Fruit fly (Drosophila melanogaster) whole organism, prepupa: ENCODE data around the gene Mur2B.
A peak's percentile ranks its signal among the peaks of the same experiment; 100 is the strongest.

ENCODE experiments used
- Blimp-1 ChIP-seq: fragments of 200-800 bp; sonication (Bioruptor generic); optimal IDR thresholded peaks from 3 replicates; lab custom pipeline; 2017; ENCODE audit warnings: missing biosample characterization, missing genetic modification characterization, mild to moderate bottlenecking, moderate library complexity, missing genetic modification reagents
- CG10631 ChIP-seq: fragments of 200-800 bp; sonication (Bioruptor generic); optimal IDR thresholded peaks from 2 replicates; lab custom pipeline; 2016; ENCODE audit warnings: missing biosample characterization, missing genetic modification characterization
- CG10669 ChIP-seq: fragments of 200-800 bp; sonication (Bioruptor generic); optimal IDR thresholded peaks from 3 replicates; lab custom pipeline; 2018; ENCODE audit warnings: missing biosample characterization, mild to moderate bottlenecking, missing genetic modification characterization, moderate library complexity
- CG11294 ChIP-seq: fragments of 200-800 bp; sonication (Bioruptor generic); IDR thresholded peaks from 2 replicates; pipeline ENCODE4 v1.3.6; 2022; ENCODE audit warnings: missing biosample characterization, missing genetic modification characterization
- CG11762 ChIP-seq: fragments of 200-800 bp; sonication (Bioruptor generic); optimal IDR thresholded peaks from 3 replicates; lab custom pipeline; 2016; ENCODE audit warnings: missing biosample characterization, missing genetic modification characterization; ENCODE audit not compliant: insufficient read depth
- CG15336 ChIP-seq: fragments of 200-800 bp; sonication (Bioruptor generic); IDR thresholded peaks from 2 replicates; pipeline ENCODE4 v1.3.6; 2022; ENCODE audit warnings: missing biosample characterization, missing genetic modification characterization
- CG1621 ChIP-seq: fragments of 200-800 bp; sonication (Bioruptor generic); optimal IDR thresholded peaks from 3 replicates; lab custom pipeline; 2018; ENCODE audit warnings: missing biosample characterization, mild to moderate bottlenecking, missing genetic modification characterization
- CG31627 ChIP-seq: fragments of 200-800 bp; sonication (Bioruptor generic); optimal IDR thresholded peaks from 3 replicates; lab custom pipeline; 2016; ENCODE audit warnings: missing biosample characterization, missing genetic modification characterization
- CG32006 ChIP-seq: fragments of 200-800 bp; sonication (Bioruptor generic); optimal IDR thresholded peaks from 3 replicates; lab custom pipeline; 2017; ENCODE audit warnings: missing biosample characterization, mild to moderate bottlenecking, missing genetic modification characterization
- CG34406 ChIP-seq: fragments of 200-800 bp; sonication (Bioruptor generic); optimal IDR thresholded peaks from 3 replicates; lab custom pipeline; 2016; ENCODE audit warnings: missing biosample characterization, missing genetic modification characterization
- CG3919 ChIP-seq: fragments of 200-800 bp; sonication (Bioruptor generic); optimal IDR thresholded peaks from 3 replicates; lab custom pipeline; 2016; ENCODE audit warnings: missing biosample characterization, missing genetic modification characterization
- CG4318 ChIP-seq: fragments of 200-800 bp; sonication (Bioruptor generic); optimal IDR thresholded peaks from 3 replicates; lab custom pipeline; 2017; ENCODE audit warnings: missing biosample characterization, mild to moderate bottlenecking, missing genetic modification characterization
- CG6163 ChIP-seq: fragments of 200-800 bp; sonication (Bioruptor generic); IDR thresholded peaks from 3 replicates; pipeline ENCODE4 v1.3.6; 2022; ENCODE audit warnings: missing biosample characterization, missing genetic modification characterization
- CG6276 ChIP-seq: fragments of 200-800 bp; sonication (Bioruptor generic); optimal IDR thresholded peaks from 2 replicates; lab custom pipeline; 2017; ENCODE audit warnings: missing biosample characterization, mild to moderate bottlenecking, missing genetic modification characterization
- CG6792 ChIP-seq: fragments of 200-800 bp; sonication (Bioruptor generic); optimal IDR thresholded peaks from 3 replicates; lab custom pipeline; 2016; ENCODE audit warnings: missing biosample characterization, missing genetic modification characterization
- CG6808 ChIP-seq: fragments of 200-800 bp; sonication (Bioruptor generic); optimal IDR thresholded peaks from 3 replicates; lab custom pipeline; 2017; ENCODE audit warnings: missing biosample characterization, missing genetic modification characterization, mild to moderate bottlenecking, moderate library complexity, missing genetic modification reagents
- CG6854 ChIP-seq: fragments of 200-800 bp; sonication (Bioruptor generic); optimal IDR thresholded peaks from 2 replicates; lab custom pipeline; 2017; ENCODE audit warnings: missing biosample characterization, mild to moderate bottlenecking, missing genetic modification characterization
- CG7368 ChIP-seq: fragments of 200-800 bp; sonication (Bioruptor generic); optimal IDR thresholded peaks from 3 replicates; lab custom pipeline; 2016; ENCODE audit warnings: missing biosample characterization, missing genetic modification characterization
- CG8632 ChIP-seq: fragments of 200-800 bp; sonication (Bioruptor generic); optimal IDR thresholded peaks from 3 replicates; lab custom pipeline; 2016; ENCODE audit warnings: missing biosample characterization, missing genetic modification characterization
- Eip75B ChIP-seq: fragments of 200-800 bp; sonication (Bioruptor generic); optimal IDR thresholded peaks from 3 replicates; lab custom pipeline; 2016; ENCODE audit warnings: missing biosample characterization, missing genetic modification characterization
- Eip78C ChIP-seq: fragments of 200-800 bp; sonication (Bioruptor generic); peaks from one replicate; lab custom pipeline; 2016; ENCODE audit warnings: missing biosample characterization, missing genetic modification characterization
- Ets21C ChIP-seq: fragments of 200-800 bp; sonication (Bioruptor generic); optimal IDR thresholded peaks from 3 replicates; lab custom pipeline; 2016; ENCODE audit warnings: missing biosample characterization, missing genetic modification characterization
- Hr38 ChIP-seq: sonication (Bioruptor generic); optimal IDR thresholded peaks from 2 replicates; lab custom pipeline; 2016; ENCODE audit warnings: missing biosample characterization, missing genetic modification characterization
- Hr4 ChIP-seq: fragments of 200-800 bp; sonication (Bioruptor generic); optimal IDR thresholded peaks from 3 replicates; lab custom pipeline; 2016; ENCODE audit warnings: missing biosample characterization, missing genetic modification characterization
- Lpt ChIP-seq: fragments of 200-800 bp; sonication (Bioruptor generic); optimal IDR thresholded peaks from 3 replicates; lab custom pipeline; 2016; ENCODE audit warnings: missing biosample characterization, missing genetic modification characterization
- Met ChIP-seq: fragments of 200-800 bp; sonication (Bioruptor generic); optimal IDR thresholded peaks from 3 replicates; lab custom pipeline; 2016; ENCODE audit warnings: missing biosample characterization, missing genetic modification characterization
- OdsH ChIP-seq: fragments of 200-800 bp; sonication (Bioruptor generic); optimal IDR thresholded peaks from 3 replicates; lab custom pipeline; 2016; ENCODE audit warnings: missing biosample characterization, missing genetic modification characterization
- Smox ChIP-seq: fragments of 200-800 bp; sonication (Bioruptor generic); optimal IDR thresholded peaks from 3 replicates; lab custom pipeline; 2016; ENCODE audit warnings: missing biosample characterization, missing genetic modification characterization
- Sox102F ChIP-seq: fragments of 200-800 bp; sonication (Bioruptor generic); optimal IDR thresholded peaks from 2 replicates; lab custom pipeline; 2016; ENCODE audit warnings: missing biosample characterization, mild to moderate bottlenecking, missing genetic modification characterization
- Sox15 ChIP-seq: fragments of 200-800 bp; sonication (Bioruptor generic); optimal IDR thresholded peaks from 3 replicates; lab custom pipeline; 2016; ENCODE audit warnings: missing biosample characterization, missing genetic modification characterization
- achi ChIP-seq: fragments of 200-800 bp; sonication (Bioruptor generic); optimal IDR thresholded peaks from 3 replicates; lab custom pipeline; 2016; ENCODE audit warnings: missing biosample characterization, missing genetic modification characterization
- dac ChIP-seq: fragments of 200-800 bp; sonication (Bioruptor generic); optimal IDR thresholded peaks from 2 replicates; lab custom pipeline; 2017; ENCODE audit warnings: missing biosample characterization, mild to moderate bottlenecking, missing genetic modification characterization
- dsx ChIP-seq: fragments of 200-800 bp; optimal IDR thresholded peaks from 3 replicates; lab custom pipeline; 2019; ENCODE audit warnings: missing biosample characterization, mild to moderate bottlenecking, missing genetic modification characterization, moderate library complexity; ENCODE audit not compliant: poor library complexity, severe bottlenecking
- eg ChIP-seq: fragments of 200-800 bp; sonication (Bioruptor generic); IDR thresholded peaks from 3 replicates; pipeline ENCODE4 v1.3.6; 2022; ENCODE audit warnings: missing biosample characterization, missing genetic modification characterization
- esn ChIP-seq: fragments of 200-800 bp; sonication (Bioruptor generic); optimal IDR thresholded peaks from 2 replicates; lab custom pipeline; 2016; ENCODE audit warnings: missing biosample characterization, mild to moderate bottlenecking, missing genetic modification characterization, moderate library complexity
- fd59A ChIP-seq: fragments of 200-800 bp; sonication (Bioruptor generic); optimal IDR thresholded peaks from 2 replicates; lab custom pipeline; 2017; ENCODE audit warnings: missing biosample characterization, mild to moderate bottlenecking, missing genetic modification characterization, missing genetic modification reagents
- fkh ChIP-seq: fragments of 200-800 bp; sonication (Bioruptor generic); optimal IDR thresholded peaks from 3 replicates; lab custom pipeline; 2017; ENCODE audit warnings: missing biosample characterization, mild to moderate bottlenecking, missing genetic modification characterization, moderate library complexity
- net ChIP-seq: fragments of 200-800 bp; sonication (Bioruptor generic); optimal IDR thresholded peaks from 3 replicates; lab custom pipeline; 2016; ENCODE audit warnings: missing biosample characterization, missing genetic modification characterization
- pdm3 ChIP-seq: fragments of 200-800 bp; sonication (Bioruptor generic); optimal IDR thresholded peaks from 3 replicates; lab custom pipeline; 2016; ENCODE audit warnings: missing biosample characterization, missing genetic modification characterization
- salr ChIP-seq, 2 experiments: fragments of 200-800 bp; sonication (Bioruptor generic); optimal IDR thresholded peaks; 3 replicates each; lab custom pipeline; 2016 to 2018; ENCODE audit warnings: missing biosample characterization in 2 of 2, missing genetic modification characterization in 2 of 2, mild to moderate bottlenecking in 1 of 2
- spab ChIP-seq: fragments of 200-800 bp; sonication (Bioruptor generic); optimal IDR thresholded peaks from 2 replicates; lab custom pipeline; 2017; ENCODE audit warnings: missing biosample characterization, mild to moderate bottlenecking, missing genetic modification characterization, missing genetic modification reagents
- ss ChIP-seq, 2 experiments: fragments of 200-800 bp; sonication (Bioruptor generic); optimal IDR thresholded peaks; 2 replicates in 1 of 2; 3 replicates in 1 of 2; lab custom pipeline; 2017 to 2018; ENCODE audit warnings: mild to moderate bottlenecking in 2 of 2, missing biosample characterization in 2 of 2, missing genetic modification characterization in 2 of 2, moderate library complexity in 1 of 2
- svp ChIP-seq: fragments of 200-800 bp; sonication (Bioruptor generic); peaks from one replicate; lab custom pipeline; 2016; ENCODE audit warnings: missing biosample characterization, missing genetic modification characterization
- vri ChIP-seq: fragments of 200-800 bp; sonication (Bioruptor generic); optimal IDR thresholded peaks from 3 replicates; lab custom pipeline; 2016; ENCODE audit warnings: missing biosample characterization, mild to moderate bottlenecking, missing genetic modification characterization

The Mur2B gene

DNA sequence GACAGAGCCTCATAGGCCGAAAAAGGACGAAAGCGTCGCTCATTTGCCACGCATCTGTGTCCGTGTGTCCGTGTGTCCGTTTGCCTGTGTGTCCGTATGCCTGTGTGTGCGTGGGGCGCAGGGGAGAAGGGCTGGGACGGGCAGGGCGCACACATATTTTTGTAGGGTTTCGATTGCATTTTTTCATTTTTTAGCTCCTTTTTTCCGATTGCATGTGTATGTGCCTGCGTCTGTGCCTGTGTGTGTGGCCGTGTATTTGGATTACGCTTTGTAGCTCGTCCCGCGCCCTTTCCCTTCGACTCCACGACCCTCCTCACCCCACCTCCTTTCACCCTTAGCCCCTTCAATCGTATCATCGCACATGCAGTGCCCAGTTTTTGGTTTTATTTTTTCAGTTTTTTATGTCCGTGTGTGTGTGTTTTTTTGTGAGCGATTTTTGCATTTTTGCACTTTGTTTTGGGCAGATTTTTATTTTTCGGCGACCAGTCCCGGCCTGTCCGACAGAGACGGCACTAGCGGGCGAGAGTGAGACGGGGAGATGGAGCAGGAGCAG lies 94.4 kb downstream of the Mur2B start (continued):
- TF ChIP-seq ss (GFP tag; optimal IDR thresholded peaks at IDR 0.05; lab: Kevin White, UChicago) (peak in 1 of 2 experiments; percentile 1), Blimp-1 (peak; percentile 79), CG11294 (GFP tag; lab: Robert Waterston, UW) (no peak), Sox102F (GFP tag; lab: Kevin White, UChicago) (peak; percentile 72), Smox (peak; percentile 37), net (GFP tag; lab: Kevin White, UChicago) (peak; percentile 11), Met (GFP tag; lab: Kevin White, UChicago) (peak; percentile 61), vri (GFP tag; lab: Kevin White, UChicago) (peak; percentile 67)

- TF ChIP-seq achi (GFP tag; lab: Kevin White, UChicago) (peak; percentile 5), CG11762 (GFP tag; lab: Kevin White, UChicago) (peak; percentile 37), Sox15 (GFP tag; lab: Kevin White, UChicago) (no peak), spab (GFP tag; lab: Kevin White, UChicago) (no peak), Sox102F (GFP tag; lab: Kevin White, UChicago) (peak; percentile 17), pdm3 (GFP tag; lab: Kevin White, UChicago) (peak; percentile 16), Met (GFP tag; lab: Kevin White, UChicago) (peak; percentile 33), CG6163 (GFP tag; lab: Robert Waterston, UW) (peak; percentile 64; the same call in 2 of the 3 replicates), CG7368 (GFP tag; lab: Kevin White, UChicago) (peak; percentile 38), OdsH (GFP tag; lab: Kevin White, UChicago) (peak; percentile 3), Eip75B (peak; percentile 8), CG6854 (peak; percentile 69), CG32006 (GFP tag; lab: Kevin White, UChicago) (no peak), fkh (GFP tag; lab: Kevin White, UChicago) (no peak), CG6276 (GFP tag; lab: Kevin White, UChicago) (peak; percentile 27), CG10631 (GFP tag; lab: Kevin White, UChicago) (no peak), CG4318 (GFP tag; lab: Kevin White, UChicago) (no peak), Blimp-1 (peak; percentile 59), svp (peak; percentile 35), CG34406 (GFP tag; lab: Kevin White, UChicago) (peak; percentile 17), Eip78C (GFP tag; lab: Kevin White, UChicago) (peak; percentile 19), eg (GFP tag; lab: Robert Waterston, UW) (0 out of 3 replicates have a peak, but pooled peaks have one; percentile 49), CG3919 (GFP tag; lab: Kevin White, UChicago) (peak; percentile 27), CG10669 (peak; percentile 21), vri (GFP tag; lab: Kevin White, UChicago) (no peak), esn (GFP tag; lab: Kevin White, UChicago) (peak; percentile 11), ss (GFP tag; optimal IDR thresholded peaks at IDR 0.05; lab: Kevin White, UChicago) (peak; percentile 15 to 60), CG8632 (GFP tag; lab: Kevin White, UChicago) (peak; percentile 8), Hr4 (no peak), CG6808 (GFP tag; lab: Kevin White, UChicago) (peak; percentile 14)
Observed at dm6 chrX:1570296-1570695, 98.3 kb downstream of the Mur2B start.

DNA sequence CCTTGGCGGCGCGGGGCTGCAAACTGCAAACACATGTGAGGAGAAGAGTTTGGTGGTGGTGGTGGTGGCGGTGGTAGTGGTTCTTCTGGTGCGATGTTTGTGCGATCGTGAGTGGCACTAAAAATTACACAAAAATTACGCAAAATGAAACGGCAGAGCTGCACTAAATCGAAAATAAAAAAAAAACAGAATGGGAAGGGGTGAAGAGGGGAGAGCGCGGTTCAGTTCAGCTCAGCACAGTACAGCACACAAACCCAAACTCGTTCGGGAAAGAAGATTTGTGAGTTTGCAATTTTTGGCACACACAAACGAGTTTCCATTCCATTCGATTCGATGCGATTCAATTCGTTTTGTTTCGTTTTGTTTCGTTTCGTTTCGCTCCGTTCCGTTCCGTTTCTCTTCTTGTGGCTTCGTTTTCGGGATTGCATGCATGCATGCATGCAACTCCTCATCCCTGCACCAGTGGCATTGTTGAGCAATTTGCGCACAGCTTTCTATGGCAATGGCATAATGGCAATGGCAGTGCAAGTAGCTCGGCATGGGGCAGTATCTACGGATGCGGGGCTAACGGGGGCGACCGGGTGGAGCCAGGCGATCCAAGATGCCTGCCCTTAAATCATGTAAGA lies 101.9 kb downstream of the Mur2B start:
- TF ChIP-seq Sox15 (GFP tag; lab: Kevin White, UChicago) (no peak), esn (GFP tag; lab: Kevin White, UChicago) (no peak), CG6163 (GFP tag; lab: Robert Waterston, UW) (0 out of 3 replicates have a peak, but pooled peaks have one; percentile 9), Met (GFP tag; lab: Kevin White, UChicago) (peak; percentile 23), Hr38 (GFP tag; lab: Kevin White, UChicago) (no peak), Lpt (GFP tag; lab: Kevin White, UChicago) (no peak), CG6792 (GFP tag; lab: Kevin White, UChicago) (no peak), dsx (GFP tag; lab: Kevin White, UChicago) (no peak), CG6854 (peak; percentile 26), CG15336 (GFP tag; lab: Robert Waterston, UW) (no peak), CG1621 (tag; lab: Kevin White, UChicago) (no peak), ss (GFP tag; optimal IDR thresholded peaks at IDR 0.05; lab: Kevin White, UChicago) (peak in 1 of 2 experiments; percentile 70), vri (GFP tag; lab: Kevin White, UChicago) (peak; percentile 22), Eip78C (GFP tag; lab: Kevin White, UChicago) (peak; percentile 83), svp (peak; percentile 21), fd59A (GFP tag; lab: Kevin White, UChicago) (no peak), salr (GFP tag; optimal IDR thresholded peaks at IDR 0.05; lab: Kevin White, UChicago) (no peak), eg (GFP tag; lab: Robert Waterston, UW) (no peak), Ets21C (GFP tag; lab: Kevin White, UChicago) (no peak), dac (GFP tag; lab: Kevin White, UChicago) (no peak), net (GFP tag; lab: Kevin White, UChicago) (peak; percentile 2), CG31627 (GFP tag; lab: Kevin White, UChicago) (no peak)
